Fruit fly (Drosophila melanogaster): ENCODE measurements around the gene Act5C.

The Act5C gene

DNA sequence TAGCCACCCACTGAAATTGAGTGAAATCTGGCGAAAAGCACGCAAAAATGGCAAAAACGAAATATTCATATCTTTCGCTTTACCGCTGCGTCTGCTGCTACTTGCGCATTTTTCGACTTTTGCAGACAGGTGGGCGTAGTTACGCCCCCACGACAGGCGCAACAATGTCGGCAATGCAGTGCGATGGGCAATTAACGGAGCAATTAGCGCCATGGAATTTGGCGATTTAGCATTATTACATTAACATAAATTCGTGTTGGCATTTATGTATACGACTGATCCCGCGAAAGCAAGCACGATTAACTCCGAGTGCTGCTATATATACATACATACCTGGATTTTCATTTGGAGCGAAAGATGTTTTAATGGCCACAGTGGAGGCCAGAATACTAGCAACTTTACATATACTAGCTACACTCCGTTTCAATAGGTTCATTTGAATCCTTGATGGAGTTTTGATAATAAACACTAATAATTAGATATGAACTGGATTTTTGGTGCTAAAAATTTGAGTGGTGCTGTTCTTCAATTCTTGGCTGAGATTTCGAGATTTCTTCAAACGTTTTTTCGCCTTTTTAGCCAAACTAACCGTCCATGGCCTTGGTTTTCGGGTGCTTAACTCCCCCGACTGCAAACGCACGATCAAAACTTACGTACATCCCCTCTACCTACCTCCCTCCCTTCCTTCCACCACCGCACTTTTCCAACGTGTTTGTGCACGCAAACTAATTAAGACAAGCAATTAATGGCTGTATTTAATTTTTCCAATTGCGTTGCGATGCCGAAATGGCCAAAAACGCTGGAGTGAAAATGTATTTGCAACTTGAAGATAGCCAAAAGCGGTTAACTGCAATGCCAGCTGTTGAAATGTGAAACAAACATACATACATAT, 3.6 kb upstream of the Act5C start (continued):
- TF ChIP-seq Abd-B (GFP tag; optimal IDR thresholded peaks at IDR 0.05) = no peak
- TF ChIP-seq CG6765 (GFP tag; optimal IDR thresholded peaks at IDR 0.05) = no peak
- no peak for TF ChIP-seq org-1 (GFP tag; optimal IDR thresholded peaks at IDR 0.05)
- peak; percentile 9 for TF ChIP-seq tap (tag; optimal IDR thresholded peaks at IDR 0.05)
- no peak for TF ChIP-seq wek (GFP tag; optimal IDR thresholded peaks at IDR 0.05)
- no peak for TF ChIP-seq CG12769 (tag; optimal IDR thresholded peaks at IDR 0.05)
- no peak for TF ChIP-seq Sry-β (GFP tag; optimal IDR thresholded peaks at IDR 0.05)
- TF ChIP-seq mirr (GFP tag; optimal IDR thresholded peaks at IDR 0.05) = no peak
- no peak for TF ChIP-seq hkb (optimal IDR thresholded peaks at IDR 0.05)
- TF ChIP-seq hkb (GFP tag; IDR thresholded peaks at IDR 0.05) = peak; percentile 28; the same call in 1 of the 2 replicates
- TF ChIP-seq CG11093 (GFP tag; IDR thresholded peaks at IDR 0.05) = no peak
- TF ChIP-seq mld (GFP tag; IDR thresholded peaks at IDR 0.05; ENCODE audit: partially characterized antibody) = no peak
- TF ChIP-seq ems (GFP tag; optimal IDR thresholded peaks at IDR 0.05) = no peak
- no peak for TF ChIP-seq NC2α (GFP tag; optimal IDR thresholded peaks at IDR 0.05)
- TF ChIP-seq jing (GFP tag; optimal IDR thresholded peaks at IDR 0.05) = no peak
- TF ChIP-seq Antp (GFP tag; optimal IDR thresholded peaks at IDR 0.05) = no peak
- peak; percentile 85 for TF ChIP-seq Med (GFP tag)
- no peak for TF ChIP-seq HmgD (GFP tag; optimal IDR thresholded peaks at IDR 0.05)
- TF ChIP-seq ERR (GFP tag; optimal IDR thresholded peaks at IDR 0.05) = no peak
- TF ChIP-seq CG6272 (GFP tag; IDR thresholded peaks at IDR 0.05) = no peak
- peak; percentile 26; the same call in 1 of the 3 replicates for TF ChIP-seq Aef1 (GFP tag; IDR thresholded peaks at IDR 0.05)
- no peak for TF ChIP-seq CG13624 (GFP tag; optimal IDR thresholded peaks at IDR 0.05)
- TF ChIP-seq wor (GFP tag; IDR thresholded peaks at IDR 0.05) = no peak
- no peak for TF ChIP-seq CG4328 (GFP tag; optimal IDR thresholded peaks at IDR 0.05)
- TF ChIP-seq run (tag; optimal IDR thresholded peaks at IDR 0.05) = no peak
- no peak for TF ChIP-seq Atf3 (GFP tag; optimal IDR thresholded peaks at IDR 0.05)
- no peak for TF ChIP-seq rib (GFP tag; IDR thresholded peaks at IDR 0.05)
- no peak for TF ChIP-seq Doc2 (GFP tag; IDR thresholded peaks at IDR 0.05)
- peak; percentile 17 for TF ChIP-seq Bteb2 (GFP tag; optimal IDR thresholded peaks at IDR 0.05)
- no peak for TF ChIP-seq exex (tag; optimal IDR thresholded peaks at IDR 0.05)
- no peak for TF ChIP-seq CG31365 (tag; optimal IDR thresholded peaks at IDR 0.05)
- TF ChIP-seq CG10979 (tag; optimal IDR thresholded peaks at IDR 0.05) = peak; percentile 25
- no peak for TF ChIP-seq Pdp1 (GFP tag; optimal IDR thresholded peaks at IDR 0.05)
- no peak for TF ChIP-seq CG16779 (GFP tag; IDR thresholded peaks at IDR 0.05)
- TF ChIP-seq CG12071 (GFP tag; optimal IDR thresholded peaks at IDR 0.05) = no peak
- TF ChIP-seq gem (tag; optimal IDR thresholded peaks at IDR 0.05) = peak; percentile 53
- peak; percentile 15 for TF ChIP-seq Hmr (GFP tag; optimal IDR thresholded peaks at IDR 0.05)
- TF ChIP-seq Doc3 (GFP tag; IDR thresholded peaks at IDR 0.05; ENCODE audit: partially characterized antibody) = no peak
- TF ChIP-seq prd (optimal IDR thresholded peaks at IDR 0.05) = no peak
- peak; percentile 65; the same call in 2 of the 3 replicates for TF ChIP-seq prd (GFP tag; IDR thresholded peaks at IDR 0.05)
- TF ChIP-seq kni (GFP tag; optimal IDR thresholded peaks at IDR 0.05) = no peak
- no peak for TF ChIP-seq Dfd (GFP tag; optimal IDR thresholded peaks at IDR 0.05)
- TF ChIP-seq cato (GFP tag; optimal IDR thresholded peaks at IDR 0.05; ENCODE audit: borderline replicate concordance) = no peak
- TF ChIP-seq kay (GFP tag; optimal IDR thresholded peaks at IDR 0.05) = no peak
- no peak; the same call in 2 of the 3 replicates for TF ChIP-seq CG34422 (GFP tag; IDR thresholded peaks at IDR 0.05)
- no peak for TF ChIP-seq CG2202 (tag; optimal IDR thresholded peaks at IDR 0.05)
- TF ChIP-seq Lhr (GFP tag; optimal IDR thresholded peaks at IDR 0.05) = no peak
- TF ChIP-seq danr (GFP tag; IDR thresholded peaks at IDR 0.05) = no peak
- no peak for TF ChIP-seq vfl (GFP tag; optimal IDR thresholded peaks at IDR 0.05)
- TF ChIP-seq Lim3 (GFP tag; IDR thresholded peaks at IDR 0.05) = no peak

Measured in whole organism, embryonic.